Fruit fly (Drosophila melanogaster) ovary, adult (tissue): ENCODE measurements around the gene nes.

Source experiments
- CG17801 ChIP-seq: fragments of 200-800 bp; optimal IDR thresholded peaks from 2 replicates; lab custom pipeline; 2019; ENCODE audit warnings: missing biosample characterization, mild to moderate bottlenecking, missing genetic modification characterization, moderate library complexity; ENCODE audit not compliant: partially characterized antibody

Gene nes

DNA sequence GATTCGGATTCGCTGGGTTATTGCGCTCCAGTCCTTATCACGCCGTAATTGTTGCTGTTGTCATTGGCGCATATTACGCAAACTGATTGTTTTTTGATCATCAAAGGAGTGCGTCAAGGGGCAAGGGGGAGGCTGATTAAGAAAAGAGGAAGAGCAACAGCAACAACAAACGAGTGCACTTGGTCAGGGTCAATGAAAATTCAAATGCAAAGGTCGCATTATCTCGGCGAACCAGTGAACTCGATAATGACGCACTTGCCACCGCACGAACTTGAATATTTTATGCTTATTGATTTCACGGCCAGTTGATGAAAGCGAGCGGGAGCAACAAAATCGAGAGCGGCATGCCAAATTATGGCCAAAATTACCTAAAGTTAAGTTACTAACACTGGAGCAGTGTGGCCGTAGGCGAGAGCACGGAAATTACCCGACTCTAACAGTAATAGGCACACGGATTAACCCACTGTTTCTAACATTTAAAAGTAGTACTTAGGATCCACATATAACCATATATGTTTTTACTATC lies at the start of gene nes:
nes (minus strand) TSS at position 402 of the 526 bp plus-strand sequence.
- peak; percentile 56 for TF ChIP-seq CG17801

DNA sequence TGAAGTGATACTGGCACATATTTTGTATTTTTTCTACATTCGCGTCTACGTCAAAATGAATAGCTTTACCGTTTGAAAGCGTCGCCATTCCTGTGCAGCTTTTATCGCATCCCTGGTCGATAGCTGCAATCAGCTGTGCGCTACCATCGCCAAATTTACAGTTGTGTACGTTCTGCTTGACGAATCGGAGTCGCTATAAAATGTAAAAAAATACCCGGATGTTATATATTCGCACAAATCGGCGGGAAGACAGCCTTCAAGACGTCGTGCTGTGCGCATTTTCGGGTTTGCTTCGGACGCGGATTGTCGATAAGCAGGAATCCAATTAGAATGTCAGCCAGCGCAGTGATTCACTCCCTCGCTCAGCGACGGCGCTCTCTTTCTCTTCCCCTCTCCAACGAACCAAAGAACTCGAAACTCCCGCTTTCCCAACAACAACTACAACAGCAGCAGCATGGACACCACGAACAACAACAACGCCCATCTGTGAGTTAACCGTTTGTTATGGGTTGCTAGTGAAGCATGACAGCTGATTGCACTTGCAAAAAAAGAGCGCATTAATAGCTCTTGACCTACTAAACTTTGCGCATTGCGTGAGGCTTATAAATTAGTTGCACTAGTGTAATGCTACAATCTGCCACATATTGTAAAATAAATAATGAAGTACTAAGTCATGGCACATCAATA lies 34.3 kb upstream of the nes start:
- TF ChIP-seq CG17801: peak; percentile 58

DNA sequence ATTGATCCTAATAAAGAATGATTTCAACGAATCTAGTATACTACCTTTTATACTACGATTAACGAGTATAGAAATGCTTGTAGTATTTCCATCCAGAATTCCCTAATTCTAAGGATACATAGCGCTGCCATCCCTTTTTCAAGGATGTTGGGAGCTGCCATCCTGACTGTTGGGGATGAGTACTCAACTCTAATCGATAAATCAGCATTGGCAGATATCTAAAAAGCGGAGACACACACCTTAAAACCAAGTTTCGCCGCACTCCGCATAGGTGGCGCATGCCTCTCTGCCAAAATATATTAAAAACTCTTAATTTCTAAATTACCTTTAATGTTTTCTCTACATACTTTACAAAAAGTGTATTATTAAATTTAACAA lies 33.7 kb upstream of the nes start, which contains the start of gene fal:
fal (plus strand) TSS at position 330 of the 378 bp plus-strand sequence.
- no peak for TF ChIP-seq CG17801

DNA sequence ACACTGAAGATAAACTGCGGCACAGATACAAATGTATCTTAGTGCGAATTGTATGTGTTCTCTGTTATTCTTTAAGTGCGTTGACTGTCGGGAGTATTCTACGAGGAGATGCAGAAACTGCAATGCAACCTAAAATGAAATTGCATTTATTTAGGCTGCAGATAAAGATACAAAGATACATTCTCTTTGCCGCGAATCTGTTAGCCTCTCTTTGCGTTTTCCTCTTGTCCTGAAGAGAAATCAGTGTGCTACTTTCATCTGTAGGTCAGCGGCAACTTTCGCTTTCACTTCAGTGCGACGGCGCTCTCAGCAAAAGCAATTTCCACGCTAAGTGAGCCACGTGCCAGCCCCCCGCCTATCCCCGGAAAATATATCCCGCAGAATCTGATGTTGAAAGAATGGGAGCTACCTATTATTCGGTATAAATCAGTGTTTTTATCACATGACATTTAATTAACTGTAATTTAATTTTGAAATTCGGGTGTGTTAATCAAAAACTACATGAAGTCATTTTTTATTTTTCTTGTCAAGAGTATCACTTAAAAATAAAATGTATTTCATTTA lies 32.8 kb upstream of the nes start:
- no peak for TF ChIP-seq CG17801

DNA sequence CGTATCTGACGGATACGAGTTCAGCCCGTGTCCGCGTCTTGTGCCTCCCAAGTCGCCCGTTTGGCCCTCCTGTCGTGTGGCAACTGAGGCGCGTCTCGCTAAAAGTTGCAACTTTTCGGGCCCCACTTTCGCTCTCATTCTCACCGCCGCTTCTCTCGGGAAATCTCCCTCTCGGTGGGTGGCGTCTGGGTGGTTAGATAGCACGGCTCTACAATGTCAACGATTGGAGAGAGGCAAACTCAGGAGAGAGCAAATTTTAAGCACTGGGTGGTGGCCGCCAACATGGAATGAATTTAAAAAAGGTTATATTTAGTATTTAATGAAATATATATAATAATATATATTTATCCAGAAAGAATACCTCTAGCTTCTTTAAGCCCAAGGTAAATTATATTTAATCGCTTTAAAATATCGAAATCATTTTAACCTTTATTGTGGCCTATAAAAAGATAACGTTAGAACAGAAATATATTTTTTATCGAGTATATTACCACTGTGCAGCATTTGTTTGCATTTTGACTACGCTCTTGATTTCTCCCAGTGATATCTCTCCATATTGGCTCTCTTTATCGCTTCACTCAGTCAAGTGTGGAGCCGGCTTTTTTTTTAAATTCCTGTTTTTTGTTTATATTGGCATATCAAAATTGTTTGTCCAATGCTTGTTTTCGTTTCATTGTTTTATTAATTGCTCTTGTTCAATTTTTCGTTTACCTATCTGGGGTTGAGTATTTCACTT lies 32.1 kb upstream of the nes start, which contains the start of gene Gbs-76A:
Gbs-76A (minus strand) TSS at position 327 of the 736 bp plus-strand sequence.
- peak; percentile 50 for TF ChIP-seq CG17801

DNA sequence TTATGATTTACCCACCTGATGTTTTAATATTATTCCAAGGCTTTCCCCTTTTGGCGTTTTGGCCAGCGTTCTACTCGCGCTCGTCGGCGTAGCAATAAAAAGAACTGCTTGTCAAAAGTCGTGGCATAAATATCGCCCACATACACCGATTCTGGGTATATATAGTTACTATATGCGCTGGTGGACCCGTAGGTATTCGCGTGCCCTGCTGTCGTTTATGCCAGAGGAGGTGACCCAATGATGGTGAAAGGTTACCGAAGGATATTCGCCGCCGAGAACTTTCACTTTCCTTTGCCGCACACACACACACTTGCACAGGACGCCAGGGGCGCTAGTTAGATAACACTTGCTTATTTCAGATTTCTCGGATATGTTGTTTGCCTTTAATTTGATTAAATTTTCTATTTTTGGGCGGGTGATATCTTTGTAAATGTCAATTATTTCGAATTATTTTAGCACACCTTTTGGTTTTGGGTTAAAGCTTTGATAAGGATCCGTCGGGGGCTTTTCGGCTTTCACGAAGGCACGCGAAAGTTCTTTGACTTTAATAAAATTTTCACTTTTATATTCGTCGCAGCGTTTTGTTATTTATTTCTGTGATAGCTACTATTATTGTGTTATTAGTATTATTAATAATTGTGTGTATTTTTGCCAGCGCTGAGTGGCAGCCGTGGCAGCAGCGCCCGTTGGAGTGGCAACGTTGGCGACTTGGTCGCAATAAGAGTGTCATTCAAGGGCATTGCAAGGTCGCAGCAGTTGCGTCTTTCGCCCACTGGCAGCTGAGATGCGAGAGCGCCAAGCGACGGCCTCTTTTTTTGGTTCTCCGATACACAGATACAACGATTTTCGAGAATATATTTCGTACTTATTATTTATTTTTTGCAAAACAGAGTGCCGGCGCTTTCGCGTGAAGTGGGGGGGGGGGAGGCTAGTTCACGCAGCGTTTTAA lies 31.3 kb upstream of the nes start:
- TF ChIP-seq CG17801: no peak

DNA sequence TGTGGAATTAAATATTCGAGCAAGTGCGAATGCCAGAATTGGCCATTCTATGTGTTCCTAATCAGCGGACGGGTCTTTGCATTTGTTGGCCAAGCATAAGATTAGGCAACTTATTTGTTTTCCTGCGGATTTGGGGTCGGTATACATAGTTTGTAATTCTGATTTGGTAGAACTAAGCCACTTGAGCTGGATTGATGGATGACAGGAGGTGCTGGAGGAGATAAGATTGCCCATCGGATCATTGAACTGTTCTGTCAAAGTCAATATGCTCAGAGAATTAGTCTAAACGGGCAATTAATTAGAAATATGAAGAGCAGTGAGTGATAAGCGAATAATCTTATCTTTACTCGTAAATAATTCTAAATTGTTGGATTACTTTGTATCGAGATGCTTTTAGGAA lies 28.9 kb upstream of the nes start:
- TF ChIP-seq CG17801: no peak

DNA sequence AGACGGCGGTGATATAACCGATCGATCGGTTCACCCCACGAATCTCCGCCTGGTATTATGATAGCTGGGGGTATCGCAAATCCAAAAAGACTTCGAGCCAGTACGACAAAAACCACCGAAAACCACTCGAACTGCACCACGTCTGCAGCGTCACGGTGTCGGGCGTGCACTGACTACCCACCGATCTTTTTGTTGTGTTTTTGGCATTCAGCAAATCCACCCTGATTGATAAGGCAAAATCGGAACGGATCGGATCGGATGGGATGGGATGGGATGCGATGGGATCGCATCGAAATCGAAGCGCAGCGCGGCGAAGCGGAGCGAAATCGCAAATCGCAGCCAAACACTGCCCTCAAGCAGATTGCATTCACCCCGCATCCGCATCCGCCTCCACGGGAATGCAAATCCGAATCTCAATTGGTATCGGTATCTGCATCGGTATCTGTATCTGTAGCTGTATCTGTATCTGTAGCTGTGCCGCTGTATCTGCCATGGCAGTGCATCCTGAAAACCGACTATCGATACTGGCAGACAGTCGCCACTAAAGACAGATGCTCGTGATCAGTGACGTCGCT lies 28.0 kb upstream of the nes start:
- no peak for TF ChIP-seq CG17801

DNA sequence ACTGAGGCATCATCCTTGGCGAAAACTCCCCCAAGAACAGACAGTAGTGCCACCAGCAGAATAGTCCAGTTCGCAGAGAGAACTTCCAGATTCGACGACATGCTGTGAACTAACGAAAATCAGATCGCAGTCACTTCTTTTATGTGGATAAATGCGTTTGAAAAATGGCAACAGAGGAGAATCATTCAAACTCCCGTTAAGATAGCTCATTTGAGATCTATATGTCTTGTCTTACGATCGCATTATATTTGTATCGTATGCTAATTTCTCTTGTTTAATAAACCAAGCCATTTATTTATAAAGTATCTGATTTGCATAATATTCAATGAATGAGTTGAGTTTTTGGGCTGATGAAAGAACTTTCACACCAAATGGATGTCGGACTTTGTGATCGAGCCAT lies 20.2 kb upstream of the nes start, which contains the start of gene CG14089:
CG14089 (minus strand) TSS at position 101 of the 400 bp plus-strand sequence.
- TF ChIP-seq CG17801: no peak

DNA sequence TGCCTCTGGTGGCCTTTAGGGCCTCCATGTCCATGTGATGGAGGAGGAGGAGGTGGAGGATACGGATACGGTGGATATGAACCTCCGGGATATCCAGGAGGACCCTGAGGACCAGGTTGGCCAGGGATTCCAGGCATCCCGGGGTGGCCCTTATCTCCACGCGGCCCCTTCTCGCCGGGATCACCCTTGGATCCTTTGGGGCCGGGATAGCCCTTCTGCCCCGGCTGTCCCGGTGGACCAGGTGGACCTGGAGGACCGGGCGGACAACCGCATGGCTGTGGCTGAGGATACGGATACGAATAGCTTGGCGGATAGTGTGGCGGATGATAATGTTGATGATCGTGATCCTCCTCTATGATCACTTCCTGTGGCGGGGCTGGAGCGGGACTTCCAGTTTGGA lies 19.8 kb upstream of the nes start:
- TF ChIP-seq CG17801: no peak

DNA sequence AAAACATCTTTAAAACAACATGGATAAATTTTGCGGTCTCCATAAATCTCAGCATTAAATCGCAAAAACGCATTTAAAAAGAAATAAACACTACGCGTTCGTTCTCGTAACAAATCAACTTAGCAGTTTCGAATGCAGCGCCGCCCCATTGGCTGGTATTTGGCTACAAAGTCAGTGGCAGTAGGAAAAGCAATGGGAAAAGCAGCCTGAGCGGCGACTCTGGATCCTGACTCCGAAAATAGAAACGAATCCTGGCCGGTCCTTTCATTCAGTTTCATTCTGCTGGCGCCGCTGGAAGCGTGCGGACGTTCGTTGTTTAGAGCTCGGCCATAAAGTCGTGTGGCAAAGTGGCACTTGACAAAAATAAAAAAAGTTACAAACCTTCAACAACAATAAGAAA lies 15.0 kb upstream of the nes start, which contains the start of gene CG14086:
CG14086 (plus strand) TSS at position 301 of the 400 bp plus-strand sequence.
- TF ChIP-seq CG17801: no peak

DNA sequence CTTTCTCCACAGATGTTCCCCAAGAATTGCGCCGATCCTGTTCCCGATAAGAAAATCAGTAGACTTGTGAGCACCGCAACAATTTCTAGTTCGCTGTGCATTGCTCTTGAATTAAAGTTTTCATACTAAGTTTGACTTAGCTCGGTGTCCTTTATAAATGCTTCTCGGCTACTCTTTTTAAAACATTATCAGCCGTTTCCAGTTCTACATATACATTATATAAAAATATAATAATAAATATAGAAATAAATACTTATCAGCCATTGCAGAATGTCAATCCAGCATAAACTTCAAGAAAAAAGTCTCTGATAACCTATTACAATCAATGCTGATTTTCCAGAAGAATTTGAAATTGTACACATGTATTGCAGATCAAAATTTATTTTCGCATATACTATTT lies 10.1 kb upstream of the nes start, which contains the start of gene CG14088:
CG14088 (minus strand) TSS at position 101 of the 400 bp plus-strand sequence.
- TF ChIP-seq CG17801: no peak

DNA sequence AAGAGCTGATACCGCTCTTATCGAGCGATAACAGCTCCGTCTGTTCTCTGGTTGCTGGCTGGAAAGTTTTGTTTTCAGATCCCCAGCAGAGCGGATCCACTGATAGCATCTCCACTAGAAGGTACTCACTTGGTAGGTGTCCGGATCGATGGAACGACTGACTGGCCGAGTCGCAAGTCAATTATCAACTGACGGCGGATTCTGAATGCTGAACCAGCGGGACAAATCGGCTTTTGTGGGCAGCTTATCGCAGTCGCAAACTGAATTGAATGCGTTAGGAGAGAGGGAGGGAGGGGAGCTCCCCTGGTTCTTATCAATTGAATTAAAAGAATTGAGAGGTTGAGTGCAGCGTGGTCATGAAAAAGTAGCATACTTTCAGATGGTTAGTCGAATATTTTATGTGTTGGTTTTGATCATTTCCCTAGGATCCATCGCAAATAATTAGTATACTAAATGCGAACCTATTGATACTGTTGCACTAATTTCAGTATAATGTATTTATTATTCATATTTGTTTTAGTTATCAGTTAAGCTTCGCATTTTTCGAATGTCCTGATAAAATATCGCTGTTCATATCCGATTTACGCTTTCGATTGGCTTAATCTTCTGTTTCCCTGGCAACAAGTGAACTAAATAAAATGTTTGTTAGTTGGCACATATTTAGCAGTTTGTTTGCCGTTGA lies 8.4 kb upstream of the nes start, which contains the start of the genes Aldh7A1 and CG14085:
Aldh7A1 (minus strand) TSS at position 194 of the 682 bp plus-strand sequence.
CG14085 (plus strand) TSS at position 632 of the 682 bp plus-strand sequence.
- no peak for TF ChIP-seq CG17801

DNA sequence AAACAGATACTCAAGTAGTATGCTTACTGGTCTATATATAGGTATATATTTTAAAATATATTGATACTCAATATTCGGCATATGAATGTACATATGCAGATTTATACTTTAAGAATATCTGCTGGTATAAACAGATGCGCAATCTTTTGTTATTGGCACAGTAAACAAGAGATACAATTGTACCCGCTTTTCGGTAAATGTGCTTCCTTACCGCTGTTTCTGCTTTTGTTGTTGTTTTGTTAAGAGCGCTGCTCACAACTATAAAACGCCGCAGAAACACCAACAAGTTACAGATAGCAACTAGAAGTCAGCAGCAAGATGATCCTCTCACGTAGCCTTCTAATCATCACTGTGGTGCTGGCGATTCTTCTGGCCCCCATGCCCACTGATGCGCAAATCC lies 5.3 kb upstream of the nes start, which contains the start of gene CG45081:
CG45081 (plus strand) TSS at position 301 of the 400 bp plus-strand sequence.
- TF ChIP-seq CG17801: no peak

DNA sequence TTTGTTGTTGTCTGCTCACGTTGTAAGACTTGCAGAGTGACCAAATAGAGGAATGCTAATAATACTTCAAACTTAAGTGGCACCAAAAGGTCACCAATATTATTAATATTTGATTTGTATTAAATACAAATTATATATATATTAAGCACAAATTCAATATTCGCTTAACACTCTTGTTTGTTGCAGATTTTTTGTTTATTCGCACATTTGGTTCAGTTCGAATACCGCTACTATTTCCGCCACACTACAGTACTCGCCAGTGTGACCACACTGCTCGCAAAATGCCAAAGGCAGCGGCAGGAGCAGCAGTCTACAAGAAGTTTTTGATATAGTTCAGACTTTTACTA lies 3.6 kb upstream of the nes start, which contains the start of gene Max:
Max (minus strand) TSS at position 44 of the 347 bp plus-strand sequence.
- TF ChIP-seq CG17801: peak; percentile 71
